Worm (Caenorhabditis elegans) whole organism, L2 larva: ENCODE measurements around the gene F58F6.5.
A peak's percentile ranks its signal among the peaks of the same experiment; 100 is the strongest.

Experiments used
- C34F6.9 ChIP-seq: fragments of 150-350 bp; optimal IDR thresholded peaks from 2 replicates; lab custom pipeline; 2014; ENCODE audit warnings: missing biosample characterization, missing genetic modification characterization
- F13H6.1 ChIP-seq: sonication (generic microtip); optimal IDR thresholded peaks from 2 replicates; lab custom pipeline; 2016; ENCODE audit warnings: missing genetic modification characterization, missing compliant biosample characterization
- Y55F3AM.14 ChIP-seq: fragments of 200-800 bp; sonication (Bioruptor generic); optimal IDR thresholded peaks from 2 replicates; lab custom pipeline; 2018; ENCODE audit warnings: mild to moderate bottlenecking, missing genetic modification characterization, missing compliant biosample characterization
- ZK546.5 ChIP-seq: sonication (generic microtip); optimal IDR thresholded peaks from 2 replicates; lab custom pipeline; 2017; ENCODE audit warnings: missing biosample characterization, missing genetic modification characterization
- alr-1 ChIP-seq: fragments of 150-350 bp; optimal IDR thresholded peaks from 2 replicates; lab custom pipeline; 2014; ENCODE audit warnings: missing biosample characterization, missing genetic modification characterization
- aly-2 ChIP-seq: fragments of 150-350 bp; optimal IDR thresholded peaks from 2 replicates; lab custom pipeline; 2014; ENCODE audit warnings: missing biosample characterization, missing genetic modification characterization
- ama-1 ChIP-seq: fragments of 150-350 bp; optimal IDR thresholded peaks from 2 replicates; lab custom pipeline; 2018; ENCODE audit warnings: inconsistent platforms
- ceh-82 ChIP-seq: fragments of 150-350 bp; optimal IDR thresholded peaks from 2 replicates; lab custom pipeline; 2014; ENCODE audit warnings: missing biosample characterization, missing genetic modification characterization
- crh-2 ChIP-seq: sonication (generic microtip); optimal IDR thresholded peaks from 2 replicates; lab custom pipeline; 2017; ENCODE audit warnings: missing biosample characterization, missing genetic modification characterization
- egl-27 ChIP-seq: sonication (generic microtip); optimal IDR thresholded peaks from 3 replicates; lab custom pipeline; 2017; ENCODE audit warnings: missing biosample characterization, missing genetic modification reagents, missing genetic modification characterization
- fos-1 ChIP-seq: fragments of 150-350 bp; optimal IDR thresholded peaks from 2 replicates; lab custom pipeline; 2014; ENCODE audit warnings: missing biosample characterization, missing genetic modification characterization
- gmeb-1 ChIP-seq: fragments of 150-350 bp; optimal IDR thresholded peaks from 2 replicates; lab custom pipeline; 2014; ENCODE audit warnings: missing biosample characterization, missing genetic modification characterization
- lin-13 ChIP-seq: fragments of 150-350 bp; optimal IDR thresholded peaks from 2 replicates; lab custom pipeline; 2014; ENCODE audit warnings: missing biosample characterization, missing genetic modification reagents, missing genetic modification characterization
- lin-39 ChIP-seq: fragments of 150-350 bp; optimal IDR thresholded peaks from 2 replicates; lab custom pipeline; 2014; ENCODE audit warnings: missing biosample characterization, missing genetic modification reagents, missing genetic modification characterization
- mab-5 ChIP-seq: fragments of 150-350 bp; optimal IDR thresholded peaks from 2 replicates; lab custom pipeline; 2014; ENCODE audit warnings: missing biosample characterization, missing genetic modification characterization
- mbf-1 ChIP-seq: sonication (generic microtip); optimal IDR thresholded peaks from 2 replicates; lab custom pipeline; 2017; ENCODE audit warnings: missing biosample characterization, missing genetic modification characterization
- mdl-1 ChIP-seq, 2 experiments: fragments of 150-350 bp in 1 of 2; sonication (generic microtip) in 1 of 2; optimal IDR thresholded peaks; 2 replicates each; lab custom pipeline; 2017; ENCODE audit warnings: missing biosample characterization in 2 of 2, missing genetic modification characterization in 2 of 2
- nhr-11 ChIP-seq: fragments of 150-350 bp; optimal IDR thresholded peaks from 2 replicates; lab custom pipeline; 2014; ENCODE audit warnings: missing biosample characterization, missing genetic modification characterization
- nhr-12 ChIP-seq: fragments of 150-350 bp; optimal IDR thresholded peaks from 2 replicates; lab custom pipeline; 2014; ENCODE audit warnings: missing biosample characterization, missing genetic modification characterization
- nhr-21 ChIP-seq: fragments of 150-350 bp; optimal IDR thresholded peaks from 2 replicates; lab custom pipeline; 2014; ENCODE audit warnings: missing biosample characterization, missing genetic modification characterization
- nhr-23 ChIP-seq: fragments of 150-350 bp; optimal IDR thresholded peaks from 2 replicates; lab custom pipeline; 2014; ENCODE audit warnings: missing biosample characterization, missing genetic modification reagents, missing genetic modification characterization
- nhr-237 ChIP-seq: fragments of 150-350 bp; optimal IDR thresholded peaks from 2 replicates; lab custom pipeline; 2014; ENCODE audit warnings: missing biosample characterization, missing genetic modification characterization
- nhr-25 ChIP-seq: fragments of 150-350 bp; sonication (generic microtip); optimal IDR thresholded peaks from 3 replicates; lab custom pipeline; 2014; ENCODE audit warnings: missing biosample characterization, missing genetic modification characterization
- peb-1 ChIP-seq: fragments of 150-350 bp; optimal IDR thresholded peaks from 2 replicates; lab custom pipeline; 2014; ENCODE audit warnings: missing biosample characterization, missing genetic modification characterization
- sma-3 ChIP-seq: sonication (generic microtip); optimal IDR thresholded peaks from 2 replicates; lab custom pipeline; 2016; ENCODE audit warnings: missing genetic modification reagents, missing genetic modification characterization, missing compliant biosample characterization
- sma-9 ChIP-seq, 2 experiments: fragments of 150-350 bp in 1 of 2; sonication (generic microtip) in 1 of 2; optimal IDR thresholded peaks; 2 replicates each; lab custom pipeline; 2014 to 2016; ENCODE audit warnings: missing genetic modification characterization in 2 of 2, mild to moderate bottlenecking in 1 of 2, missing biosample characterization in 1 of 2, missing compliant biosample characterization in 1 of 2, missing genetic modification reagents in 1 of 2, moderate library complexity in 1 of 2
- snpc-4 ChIP-seq: fragments of 150-350 bp; optimal IDR thresholded peaks from 2 replicates; lab custom pipeline; 2014; ENCODE audit warnings: missing biosample characterization, missing genetic modification characterization
- unc-39 ChIP-seq: fragments of 150-350 bp; optimal IDR thresholded peaks from 2 replicates; lab custom pipeline; 2014; ENCODE audit warnings: missing biosample characterization, missing genetic modification characterization
- unc-55 ChIP-seq: fragments of 150-350 bp; sonication (generic microtip); optimal IDR thresholded peaks from 3 replicates; lab custom pipeline; 2014; ENCODE audit warnings: missing biosample characterization, missing genetic modification reagents, missing genetic modification characterization
- unc-62 ChIP-seq: fragments of 150-350 bp; optimal IDR thresholded peaks from 2 replicates; lab custom pipeline; 2014; ENCODE audit warnings: missing biosample characterization, missing genetic modification reagents, missing genetic modification characterization
- zag-1 ChIP-seq: fragments of 150-350 bp; optimal IDR thresholded peaks from 2 replicates; lab custom pipeline; 2014; ENCODE audit warnings: missing biosample characterization, missing genetic modification characterization
- ztf-1 ChIP-seq: fragments of 200-800 bp; sonication (Bioruptor generic); conservative IDR thresholded peaks from 2 replicates; pipeline ENCODE4 v1.3.6; 2022; ENCODE audit warnings: missing genetic modification characterization, missing compliant biosample characterization

Gene F58F6.5

DNA sequence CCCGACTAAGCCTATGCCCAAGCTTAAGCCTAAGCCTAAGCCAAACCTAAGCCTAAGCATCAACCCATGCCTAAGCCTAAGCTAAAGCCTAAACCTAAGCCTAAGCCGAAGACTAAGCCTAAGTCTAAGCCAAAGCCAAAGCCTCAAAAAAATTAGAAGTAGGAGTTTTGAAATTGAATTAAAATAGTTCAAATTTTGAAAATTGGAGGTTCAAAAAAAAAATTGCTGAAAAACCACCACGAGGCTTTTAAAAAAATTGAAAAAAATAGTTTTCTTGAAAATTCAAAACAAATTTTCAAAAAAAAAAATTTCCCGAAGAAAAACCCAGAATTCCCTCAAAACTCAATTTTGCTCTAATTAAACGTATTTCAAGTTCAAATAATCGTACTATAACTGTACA is 23.6 kb downstream of the F58F6.5 start:
- TF ChIP-seq nhr-11 (tag; lab: Kevin White, UChicago), result no peak
- TF ChIP-seq egl-27 (tag; lab: Kevin White, UChicago), result no peak
- no peak for TF ChIP-seq nhr-23 (tag; lab: Kevin White, UChicago)
- no peak for TF ChIP-seq ztf-1 (GFP tag; lab: Robert Waterston, UW)
- TF ChIP-seq mdl-1 (tag; optimal IDR thresholded peaks at IDR 0.05; lab: Kevin White, UChicago), result no peak
- no peak for TF ChIP-seq peb-1
- TF ChIP-seq nhr-21 (tag; lab: Kevin White, UChicago), result no peak
- no peak for TF ChIP-seq mab-5 (tag; lab: Kevin White, UChicago)
- TF ChIP-seq nhr-237 (tag; lab: Kevin White, UChicago), result no peak
- TF ChIP-seq Y55F3AM.14 (GFP tag; lab: Kevin White, UChicago), result no peak
- TF ChIP-seq sma-3 (GFP tag; lab: Kevin White, UChicago), result no peak
- no peak for TF ChIP-seq sma-9 (GFP tag; optimal IDR thresholded peaks at IDR 0.05; lab: Kevin White, UChicago)
- TF ChIP-seq sma-9 (tag; optimal IDR thresholded peaks at IDR 0.05; lab: Kevin White, UChicago), result no peak
- TF ChIP-seq alr-1 (tag; lab: Kevin White, UChicago), result no peak
- TF ChIP-seq aly-2, result no peak

ce11 chrIV:1371300-1371699 is 27.8 kb downstream of the F58F6.5 start:
- TF ChIP-seq sma-3 (GFP tag; lab: Kevin White, UChicago) (no peak), C34F6.9 (no peak), peb-1 (peak; percentile 50), snpc-4 (no peak), nhr-21 (tag; lab: Kevin White, UChicago) (peak; percentile 34), nhr-25 (peak; percentile 79)

- no peak for TF ChIP-seq zag-1 (tag; lab: Kevin White, UChicago)
- no peak for TF ChIP-seq peb-1
- no peak for TF ChIP-seq lin-13 (GFP tag; lab: Kevin White, UChicago)
- TF ChIP-seq nhr-11 (tag; lab: Kevin White, UChicago), result no peak
- no peak for TF ChIP-seq Y55F3AM.14 (GFP tag; lab: Kevin White, UChicago)
- no peak for TF ChIP-seq ztf-1 (GFP tag; lab: Robert Waterston, UW)
- no peak for TF ChIP-seq mbf-1 (tag; lab: Kevin White, UChicago)
- no peak for TF ChIP-seq crh-2 (tag; lab: Kevin White, UChicago)
- no peak for TF ChIP-seq gmeb-1 (tag; lab: Kevin White, UChicago)
- TF ChIP-seq ama-1 (lab: Kevin White, UChicago), result no peak
- TF ChIP-seq nhr-21 (tag; lab: Kevin White, UChicago), result no peak
- no peak for TF ChIP-seq nhr-12 (tag; lab: Kevin White, UChicago)
- no peak for TF ChIP-seq unc-55 (GFP tag; lab: Kevin White, UChicago)
- no peak for TF ChIP-seq unc-62
- TF ChIP-seq lin-39 (tag; lab: Kevin White, UChicago), result no peak
- no peak for TF ChIP-seq ZK546.5 (tag; lab: Kevin White, UChicago)
Measured at ce11 chrIV:1375289-1375688, 31.8 kb downstream of the F58F6.5 start.

- TF ChIP-seq peb-1 (no peak), snpc-4 (no peak), nhr-21 (tag; lab: Kevin White, UChicago) (no peak), fos-1 (no peak), sma-9 (GFP tag; optimal IDR thresholded peaks at IDR 0.05; lab: Kevin White, UChicago) (no peak), sma-9 (tag; optimal IDR thresholded peaks at IDR 0.05; lab: Kevin White, UChicago) (no peak), ceh-82 (tag; lab: Kevin White, UChicago) (no peak), unc-55 (GFP tag; lab: Kevin White, UChicago) (no peak), ama-1 (lab: Kevin White, UChicago) (no peak), lin-13 (GFP tag; lab: Kevin White, UChicago) (no peak), nhr-23 (tag; lab: Kevin White, UChicago) (no peak)
Measured at ce11 chrIV:1377699-1378098, 34.2 kb downstream of the F58F6.5 start.

ce11 chrIV:1378954-1379353 is 35.5 kb downstream of the F58F6.5 start:
- TF ChIP-seq sma-9 (GFP tag; optimal IDR thresholded peaks at IDR 0.05; lab: Kevin White, UChicago), result peak; percentile 66
- TF ChIP-seq sma-9 (tag; optimal IDR thresholded peaks at IDR 0.05; lab: Kevin White, UChicago), result no peak
- TF ChIP-seq sma-3 (GFP tag; lab: Kevin White, UChicago), result peak; percentile 6
- no peak for TF ChIP-seq unc-39 (tag; lab: Kevin White, UChicago)
- peak; percentile 48 for TF ChIP-seq F13H6.1 (tag; lab: Kevin White, UChicago)
- TF ChIP-seq fos-1, result peak; percentile 96
